Worm (Caenorhabditis elegans) whole organism, L2 larva: ENCODE measurements around the gene F29B9.1.

Experiments
- aly-2 ChIP-seq: fragments of 150-350 bp; optimal IDR thresholded peaks from 2 replicates; lab custom pipeline; 2014; ENCODE audit warnings: missing biosample characterization, missing genetic modification characterization
- gmeb-1 ChIP-seq: fragments of 150-350 bp; optimal IDR thresholded peaks from 2 replicates; lab custom pipeline; 2014; ENCODE audit warnings: missing biosample characterization, missing genetic modification characterization

ce11 chrIV:4650624-4651094 lies 14.5 kb upstream of the F29B9.1 start, which contains the start of gene ubc-9:
- TF ChIP-seq aly-2 = no peak
- peak; percentile 75 for TF ChIP-seq gmeb-1 (tag; lab: Kevin White, UChicago)
